Worm (Caenorhabditis elegans): ENCODE measurements around the gene nhr-3.

Gene nhr-3

DNA sequence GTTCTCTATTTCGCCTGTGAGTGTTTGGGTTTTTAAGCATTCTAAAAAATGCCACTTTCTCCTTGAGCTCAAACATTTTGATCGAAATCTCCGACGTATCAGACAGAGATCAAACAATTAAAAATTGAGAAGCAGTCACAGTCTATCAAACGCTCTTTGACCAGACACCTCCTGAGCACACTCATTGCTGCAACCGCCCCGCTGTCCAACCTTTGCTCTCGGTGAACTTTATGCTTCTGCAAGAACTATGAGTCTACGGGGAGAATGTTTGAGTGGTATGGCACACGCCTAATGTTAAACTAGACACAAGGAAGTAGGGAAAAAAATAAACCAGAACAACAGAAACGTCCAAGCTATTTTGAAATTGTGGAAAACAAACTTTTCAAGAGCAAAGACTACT is 6.9 kb downstream of the nhr-3 start:
- TF ChIP-seq mep-1 (tag; optimal IDR thresholded peaks at IDR 0.05) = no peak
- TF ChIP-seq nhr-71 (tag; optimal IDR thresholded peaks at IDR 0.05) = peak; percentile 38
- no peak for TF ChIP-seq egl-13 (tag; optimal IDR thresholded peaks at IDR 0.05)
- TF ChIP-seq efl-1 (optimal IDR thresholded peaks at IDR 0.05) = no peak
- peak in 1 of 2 experiments; percentile 74 for TF ChIP-seq efl-1 (GFP tag; optimal IDR thresholded peaks at IDR 0.05 in 1 of 2)
- TF ChIP-seq nhr-19 (GFP tag; conservative IDR thresholded peaks at IDR 0.05) = 0 out of 2 replicates have a peak, but pooled peaks have one; percentile 15
- peak; percentile 26 for TF ChIP-seq fkh-8 (tag; optimal IDR thresholded peaks at IDR 0.05)
- no peak for TF ChIP-seq ceh-82 (tag; optimal IDR thresholded peaks at IDR 0.05)

- TF ChIP-seq fkh-4 (tag; optimal IDR thresholded peaks at IDR 0.05; ENCODE audit: borderline replicate concordance) (no peak), nhr-71 (tag; optimal IDR thresholded peaks at IDR 0.05) (peak; percentile 77), lin-14 (GFP tag; optimal IDR thresholded peaks at IDR 0.05) (peak; percentile 71), nhr-19 (GFP tag; conservative IDR thresholded peaks at IDR 0.05) (peak; percentile 62), nhr-85 (tag) (peak; percentile 68), nhr-237 (tag; optimal IDR thresholded peaks at IDR 0.05) (no peak), nhr-20 (tag; optimal IDR thresholded peaks at IDR 0.05) (peak; percentile 38), lin-39 (tag; optimal IDR thresholded peaks at IDR 0.05) (peak; percentile 66), rnt-1 (tag; optimal IDR thresholded peaks at IDR 0.05) (peak; percentile 76), ceh-88 (GFP tag; IDR thresholded peaks at IDR 0.05) (no peak), snu-23 (GFP tag; optimal IDR thresholded peaks at IDR 0.05) (peak; percentile 41)
These were observed 7.7 kb downstream of the nhr-3 start for ce11 chrX:14566047-14566446.

ce11 chrX:14568258-14568763 is 10.0 kb downstream of the nhr-3 start:
- TF ChIP-seq Y116A8C.19 (tag; optimal IDR thresholded peaks at IDR 0.05; ENCODE audit: borderline replicate concordance) (no peak), elt-2 (tag; optimal IDR thresholded peaks at IDR 0.05) (peak; percentile 4), F16B12.6 (tag; optimal IDR thresholded peaks at IDR 0.05) (no peak), jun-1 (tag; optimal IDR thresholded peaks at IDR 0.05) (no peak), nhr-85 (tag) (peak; percentile 56)

DNA sequence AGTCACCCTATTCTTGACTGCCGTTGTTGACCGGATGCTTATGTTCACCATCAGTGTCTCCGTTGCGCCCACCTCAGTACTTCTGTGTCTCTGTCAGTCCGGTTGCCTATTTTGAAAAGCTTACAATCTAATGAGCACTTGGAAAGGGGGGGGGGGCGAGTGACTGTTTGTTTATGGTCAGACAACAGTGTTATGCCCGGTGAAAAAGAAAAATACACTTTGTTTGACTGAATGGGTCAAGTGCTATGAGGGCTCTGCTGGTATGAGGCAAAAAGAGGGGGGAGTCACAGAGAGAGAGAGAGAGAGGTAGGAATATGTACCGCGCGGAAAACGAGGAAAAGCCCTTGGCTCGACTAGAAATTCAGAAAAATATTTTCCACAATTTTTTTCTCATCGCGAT is 13.0 kb downstream of the nhr-3 start:
- TF ChIP-seq hlh-17 (GFP tag; optimal IDR thresholded peaks at IDR 0.05; ENCODE audit: borderline replicate concordance) (no peak), ztf-4 (tag; optimal IDR thresholded peaks at IDR 0.05) (no peak), pag-3 (tag; optimal IDR thresholded peaks at IDR 0.05; ENCODE audit: borderline replicate concordance, insufficient read depth) (no peak), snpc-4 (tag; optimal IDR thresholded peaks at IDR 0.05) (no peak), C34B4.2 (tag; optimal IDR thresholded peaks at IDR 0.05) (no peak), elt-2 (tag; optimal IDR thresholded peaks at IDR 0.05) (no peak), ceh-82 (tag; optimal IDR thresholded peaks at IDR 0.05) (no peak), fkh-8 (tag; optimal IDR thresholded peaks at IDR 0.05) (no peak), nhr-85 (tag) (no peak), efl-3 (GFP tag; optimal IDR thresholded peaks at IDR 0.05) (no peak), efl-1 (optimal IDR thresholded peaks at IDR 0.05) (no peak), efl-1 (GFP tag; optimal IDR thresholded peaks at IDR 0.05 in 1 of 2) (no peak), ama-1 (optimal IDR thresholded peaks at IDR 0.05) (no peak), nhr-84 (tag; optimal IDR thresholded peaks at IDR 0.05) (no peak), lir-3 (tag; optimal IDR thresholded peaks at IDR 0.05; ENCODE audit: poor library complexity) (no peak), snu-23 (GFP tag; optimal IDR thresholded peaks at IDR 0.05) (no peak), sox-4 (tag; optimal IDR thresholded peaks at IDR 0.05) (no peak)

DNA sequence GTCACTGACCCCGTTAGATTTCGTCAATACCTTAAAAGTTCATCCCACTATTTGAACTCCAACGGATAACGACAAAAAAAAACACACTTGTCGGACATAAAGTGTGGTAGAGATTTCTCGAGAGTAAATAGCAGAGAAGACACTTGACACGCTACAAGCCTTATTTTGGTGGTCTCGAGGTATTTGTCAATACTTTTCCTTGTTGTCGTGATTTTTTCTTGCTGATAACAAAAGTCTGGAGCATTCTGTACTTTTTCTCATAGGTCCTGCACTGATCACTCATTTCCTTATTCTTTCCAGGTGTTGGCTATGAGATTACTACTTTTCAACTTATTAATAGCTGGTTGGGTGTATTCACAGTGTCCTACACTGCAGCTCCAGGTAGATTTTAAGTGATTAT is 14.1 kb downstream of the nhr-3 start, which contains the start of gene lron-1:
lron-1 (plus strand) TSS at position 301 of the 400 bp plus-strand sequence.
- no peak for TF ChIP-seq nhr-12 (tag; optimal IDR thresholded peaks at IDR 0.05)
- no peak for TF ChIP-seq elt-3 (tag; optimal IDR thresholded peaks at IDR 0.05)
- TF ChIP-seq nhr-19 (GFP tag; conservative IDR thresholded peaks at IDR 0.05) = no peak
